Worm (Caenorhabditis elegans) whole organism, early embryonic: ENCODE results near the gene F42G2.7.

Source experiments
- F13C5.2 ChIP-seq: sonication (generic microtip); optimal IDR thresholded peaks from 2 replicates; lab custom pipeline; 2017; ENCODE audit warnings: mild to moderate bottlenecking, missing genetic modification characterization, inconsistent platforms, missing compliant biosample characterization
- ama-1 ChIP-seq: fragments of 150-350 bp; optimal IDR thresholded peaks from 2 replicates; lab custom pipeline; 2014

DNA sequence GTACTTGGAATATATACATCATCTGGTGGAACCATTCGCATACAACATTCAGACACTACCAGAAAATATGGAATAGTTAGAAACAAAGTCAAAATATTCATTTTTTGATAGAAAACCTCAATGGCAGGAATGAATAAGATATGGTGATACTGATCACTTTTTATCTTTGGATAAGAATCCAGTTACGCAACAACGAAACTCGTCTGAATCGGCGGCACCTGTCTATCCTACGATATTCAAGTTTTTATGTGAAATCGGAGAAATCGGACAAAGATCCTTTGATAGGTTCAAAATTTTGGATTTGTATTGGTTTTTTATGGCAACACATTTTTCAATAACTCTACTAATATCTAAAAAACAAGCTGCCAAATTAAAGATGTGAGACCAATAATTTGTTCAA is 19.1 kb upstream of the F42G2.7 start, which contains the start of gene F16G10.14:
- TF ChIP-seq ama-1 (no peak), F13C5.2 (no peak)
